Worm (Caenorhabditis elegans): ENCODE results near the gene R02F11.3.

The R02F11.3 gene

ce11 chrV:4846507-4846906 lies 40.8 kb upstream of the R02F11.3 start:
- TF ChIP-seq ceh-22 (tag; optimal IDR thresholded peaks at IDR 0.05) (no peak), pax-1 (tag; optimal IDR thresholded peaks at IDR 0.05) (no peak), tbx-7 (tag; optimal IDR thresholded peaks at IDR 0.05) (no peak), ttx-3 (tag; optimal IDR thresholded peaks at IDR 0.05) (no peak), ahr-1 (tag; optimal IDR thresholded peaks at IDR 0.05) (no peak), ceh-34 (tag; optimal IDR thresholded peaks at IDR 0.05) (no peak), pqm-1 (tag; optimal IDR thresholded peaks at IDR 0.05) (no peak), zip-5 (tag; optimal IDR thresholded peaks at IDR 0.05) (no peak), ceh-45 (GFP tag; IDR thresholded peaks at IDR 0.05) (no peak)

DNA sequence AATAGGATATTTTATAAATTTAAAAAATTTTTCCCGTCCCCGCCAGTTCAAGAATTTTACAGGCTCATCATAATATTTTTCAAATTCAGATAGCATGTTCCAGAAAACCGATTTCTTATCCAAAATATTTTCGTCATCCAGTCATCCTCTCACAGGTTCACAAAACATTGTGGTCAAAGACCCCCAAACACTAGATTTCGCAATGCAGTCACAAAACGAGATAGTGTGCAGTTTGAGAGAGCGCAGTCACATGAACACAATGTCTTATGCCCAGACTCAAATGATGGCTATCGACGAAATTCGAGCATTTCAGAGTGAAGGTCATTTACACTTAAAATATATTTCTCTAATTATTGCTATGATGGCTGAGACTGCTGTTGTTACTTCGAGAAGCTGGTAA lies 38.8 kb upstream of the R02F11.3 start, which contains the start of gene abhd-5.2:
Gene abhd-5.2 (plus strand): TSS at position 95 of the 400 bp plus-strand sequence.
- TF ChIP-seq mec-3 (tag; optimal IDR thresholded peaks at IDR 0.05; ENCODE audit: borderline replicate concordance) (no peak), unc-55 (GFP tag; optimal IDR thresholded peaks at IDR 0.05) (peak; percentile 51), hlh-30 (tag; optimal IDR thresholded peaks at IDR 0.05; ENCODE audit: insufficient read depth) (peak; percentile 89)

DNA sequence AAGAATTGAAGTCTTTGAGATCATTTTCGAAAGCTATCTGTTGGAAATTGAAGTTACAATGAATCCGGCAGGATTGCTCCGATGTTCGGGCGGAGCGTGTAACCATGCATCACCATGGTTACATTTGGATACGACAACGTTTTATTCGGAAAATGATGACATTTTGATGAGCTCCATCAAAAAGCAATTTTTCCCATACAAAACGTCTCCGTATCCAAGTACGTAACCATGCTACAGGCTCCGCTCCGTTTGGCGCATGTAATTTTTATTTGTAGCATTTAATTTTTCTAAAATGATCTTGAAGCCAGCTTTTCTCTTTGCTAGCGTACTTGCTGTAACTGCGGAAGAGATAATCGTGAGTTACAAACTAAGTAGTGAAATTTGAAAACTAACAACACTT lies 36.8 kb upstream of the R02F11.3 start, which contains the start of the genes cwp-2 and cwp-3:
Gene cwp-2 (minus strand): TSS at position 101 of the 400 bp plus-strand sequence.
Gene cwp-3 (plus strand): TSS at position 293 of the 400 bp plus-strand sequence.
- TF ChIP-seq fkh-10 (GFP tag; optimal IDR thresholded peaks at IDR 0.05): no peak
- no peak for TF ChIP-seq unc-3 (GFP tag; conservative IDR thresholded peaks at IDR 0.05)
- no peak for TF ChIP-seq unc-3 (tag; optimal IDR thresholded peaks at IDR 0.05)
- TF ChIP-seq che-1 (tag; optimal IDR thresholded peaks at IDR 0.05): no peak
- no peak for TF ChIP-seq eyg-1 (tag; optimal IDR thresholded peaks at IDR 0.05)
- no peak for TF ChIP-seq sox-4 (tag; optimal IDR thresholded peaks at IDR 0.05)
- TF ChIP-seq ceh-22 (tag; optimal IDR thresholded peaks at IDR 0.05): no peak
- no peak for TF ChIP-seq F13H6.1 (tag; optimal IDR thresholded peaks at IDR 0.05)
- TF ChIP-seq nhr-11 (tag; optimal IDR thresholded peaks at IDR 0.05): no peak
- no peak for TF ChIP-seq gmeb-2 (tag; optimal IDR thresholded peaks at IDR 0.05)

- TF ChIP-seq Y22D7AL.16 (tag; optimal IDR thresholded peaks at IDR 0.05): no peak
- no peak for TF ChIP-seq sox-4 (tag; optimal IDR thresholded peaks at IDR 0.05)
- no peak for TF ChIP-seq hlh-30 (tag; optimal IDR thresholded peaks at IDR 0.05; ENCODE audit: insufficient read depth)
- no peak for TF ChIP-seq ceh-34 (tag; optimal IDR thresholded peaks at IDR 0.05)
- TF ChIP-seq C38D4.7 (GFP tag; optimal IDR thresholded peaks at IDR 0.05): no peak
- TF ChIP-seq ceh-24 (tag; optimal IDR thresholded peaks at IDR 0.05): no peak
- TF ChIP-seq hlh-13 (GFP tag; optimal IDR thresholded peaks at IDR 0.05): no peak
- no peak for TF ChIP-seq ets-4 (tag; optimal IDR thresholded peaks at IDR 0.05)
- TF ChIP-seq T23F11.4 (GFP tag; optimal IDR thresholded peaks at IDR 0.05): no peak
- TF ChIP-seq zip-5 (tag; optimal IDR thresholded peaks at IDR 0.05): no peak
- TF ChIP-seq pha-2 (tag; optimal IDR thresholded peaks at IDR 0.05): no peak
- TF ChIP-seq ref-2 (tag; optimal IDR thresholded peaks at IDR 0.05): no peak
- TF ChIP-seq ceh-14 (tag; optimal IDR thresholded peaks at IDR 0.05): no peak
- TF ChIP-seq K09A11.1 (tag; optimal IDR thresholded peaks at IDR 0.05; ENCODE audit: insufficient read depth): no peak
- no peak for TF ChIP-seq ceh-48 (tag; optimal IDR thresholded peaks at IDR 0.05)
Observed at ce11 chrV:4841179-4841578, 35.4 kb upstream of the R02F11.3 start, which contains the start of gene cwp-1. TSS of gene cwp-1 (minus strand) at chrV:4841279.

- TF ChIP-seq fkh-6 (tag; optimal IDR thresholded peaks at IDR 0.05) (no peak), hlh-30 (tag; optimal IDR thresholded peaks at IDR 0.05; ENCODE audit: insufficient read depth) (no peak), dve-1 (tag; optimal IDR thresholded peaks at IDR 0.05) (no peak), zip-5 (tag; optimal IDR thresholded peaks at IDR 0.05) (no peak), pat-9 (tag; optimal IDR thresholded peaks at IDR 0.05) (no peak), fax-1 (tag; optimal IDR thresholded peaks at IDR 0.05) (no peak), unc-86 (tag; optimal IDR thresholded peaks at IDR 0.05) (no peak), odd-2 (tag; optimal IDR thresholded peaks at IDR 0.05) (no peak), ttx-3 (tag; optimal IDR thresholded peaks at IDR 0.05) (no peak), madf-2 (tag; optimal IDR thresholded peaks at IDR 0.05) (no peak), hlh-15 (tag; optimal IDR thresholded peaks at IDR 0.05) (no peak), K02D7.2 (tag; optimal IDR thresholded peaks at IDR 0.05) (no peak), ceh-34 (tag; optimal IDR thresholded peaks at IDR 0.05) (no peak), pax-1 (tag; optimal IDR thresholded peaks at IDR 0.05) (no peak)
Observed at ce11 chrV:4839913-4840312, 34.2 kb upstream of the R02F11.3 start, which contains the start of gene nas-9. TSS of gene nas-9 (minus strand) at chrV:4840013.
